Worm (Caenorhabditis elegans) whole organism, L4 larva: Measurements from ENCODE around the gene C50E3.5.

Source experiments
- F37D6.2 ChIP-seq: sonication (generic microtip); optimal IDR thresholded peaks from 2 replicates; lab custom pipeline; 2016; ENCODE audit warnings: mild to moderate bottlenecking, missing genetic modification characterization, missing compliant biosample characterization
- T26A8.4 ChIP-seq: fragments of 200-800 bp; sonication (Bioruptor generic); IDR thresholded peaks from 2 replicates; pipeline ENCODE4 v1.3.6; 2022; ENCODE audit warnings: missing genetic modification characterization, missing compliant biosample characterization
- Y105C5A.15 ChIP-seq: fragments of 200-800 bp; sonication (Bioruptor generic); IDR thresholded peaks from 2 replicates; pipeline ENCODE4 v1.3.6; 2022; ENCODE audit warnings: missing genetic modification characterization, missing compliant biosample characterization
- Y75B8A.6 ChIP-seq: fragments of 200-800 bp; sonication (Bioruptor generic); IDR thresholded peaks from 2 replicates; pipeline ENCODE4 v1.3.6; 2022; ENCODE audit warnings: missing genetic modification reagents, missing genetic modification characterization, missing compliant biosample characterization
- ceh-28 ChIP-seq: fragments of 150-350 bp; optimal IDR thresholded peaks from 2 replicates; lab custom pipeline; 2014; ENCODE audit warnings: missing biosample characterization, missing genetic modification reagents, missing genetic modification characterization
- ceh-44 ChIP-seq: fragments of 200-800 bp; sonication (Bioruptor generic); IDR thresholded peaks from 2 replicates; pipeline ENCODE4 v1.3.6; 2022; ENCODE audit warnings: missing genetic modification reagents, missing genetic modification characterization, missing compliant biosample characterization
- ceh-62 ChIP-seq: sonication (generic microtip); optimal IDR thresholded peaks from 2 replicates; lab custom pipeline; 2017; ENCODE audit warnings: missing biosample characterization, missing genetic modification characterization
- ceh-82 ChIP-seq: sonication (generic microtip); optimal IDR thresholded peaks from 2 replicates; lab custom pipeline; 2017; ENCODE audit warnings: missing biosample characterization, missing genetic modification characterization
- cey-2 ChIP-seq: sonication (generic microtip); optimal IDR thresholded peaks from 3 replicates; lab custom pipeline; 2017; ENCODE audit warnings: missing genetic modification characterization, mild to moderate bottlenecking, missing compliant biosample characterization, antibody characterized with exemption, borderline replicate concordance; ENCODE audit not compliant: insufficient read depth
- daf-19 ChIP-seq: fragments of 200-800 bp; sonication (Bioruptor generic); conservative IDR thresholded peaks from 2 replicates; pipeline ENCODE4 v1.3.6; 2022; ENCODE audit warnings: missing genetic modification characterization, missing compliant biosample characterization
- dmd-6 ChIP-seq: fragments of 200-800 bp; sonication (Bioruptor generic); IDR thresholded peaks from 2 replicates; pipeline ENCODE4 v1.3.6; 2022; ENCODE audit warnings: missing genetic modification reagents, missing genetic modification characterization, missing compliant biosample characterization
- dve-1 ChIP-seq: sonication (generic microtip); optimal IDR thresholded peaks from 2 replicates; lab custom pipeline; 2017; ENCODE audit warnings: antibody characterized with exemption, mild to moderate bottlenecking, missing genetic modification characterization, missing compliant biosample characterization; ENCODE audit not compliant: insufficient read depth
- egl-27 ChIP-seq: sonication (generic microtip); optimal IDR thresholded peaks from 3 replicates; lab custom pipeline; 2017; ENCODE audit warnings: missing biosample characterization, missing genetic modification reagents, missing genetic modification characterization
- egl-43 ChIP-seq: fragments of 200-800 bp; sonication (Bioruptor generic); IDR thresholded peaks from 2 replicates; pipeline ENCODE4 v1.3.6; 2022; ENCODE audit warnings: missing genetic modification reagents, missing genetic modification characterization, missing compliant biosample characterization
- hlh-30 ChIP-seq: sonication (generic microtip); optimal IDR thresholded peaks from 2 replicates; lab custom pipeline; 2017; ENCODE audit warnings: antibody characterized with exemption, mild to moderate bottlenecking, missing genetic modification characterization, missing compliant biosample characterization; ENCODE audit not compliant: insufficient read depth
- hmg-1.1 ChIP-seq: fragments of 200-800 bp; sonication (Bioruptor generic); IDR thresholded peaks from 2 replicates; pipeline ENCODE4 v1.3.6; 2022; ENCODE audit warnings: missing genetic modification reagents, missing genetic modification characterization, missing compliant biosample characterization
- jun-1 ChIP-seq: fragments of 150-350 bp; optimal IDR thresholded peaks from 2 replicates; lab custom pipeline; 2014; ENCODE audit warnings: missing biosample characterization, missing genetic modification reagents, missing genetic modification characterization
- lin-38 ChIP-seq: fragments of 200-800 bp; sonication (Bioruptor generic); IDR thresholded peaks from 2 replicates; pipeline ENCODE4 v1.3.6; 2022; ENCODE audit warnings: missing genetic modification reagents, missing genetic modification characterization, missing compliant biosample characterization
- lin-39 ChIP-seq: fragments of 150-350 bp; optimal IDR thresholded peaks from 2 replicates; lab custom pipeline; 2014; ENCODE audit warnings: missing biosample characterization, missing genetic modification reagents, missing genetic modification characterization
- madf-5 ChIP-seq, 2 experiments: fragments of 200-800 bp; sonication (Bioruptor generic); IDR thresholded peaks; 2 replicates each; pipeline ENCODE4 v1.3.6; 2022; ENCODE audit warnings: missing compliant biosample characterization in 2 of 2, missing genetic modification characterization in 2 of 2
- mdt-29 ChIP-seq: fragments of 200-800 bp; sonication (Bioruptor generic); IDR thresholded peaks from 2 replicates; pipeline ENCODE4 v1.3.6; 2022; ENCODE audit warnings: missing genetic modification reagents, missing genetic modification characterization, missing compliant biosample characterization
- mep-1 ChIP-seq: fragments of 150-350 bp; sonication (generic microtip); optimal IDR thresholded peaks from 3 replicates; lab custom pipeline; 2014; ENCODE audit warnings: missing biosample characterization, missing genetic modification characterization
- nhr-102 ChIP-seq: sonication (generic microtip); optimal IDR thresholded peaks from 2 replicates; lab custom pipeline; 2016; ENCODE audit warnings: mild to moderate bottlenecking, missing genetic modification characterization, moderate library complexity, missing compliant biosample characterization
- nhr-11 ChIP-seq: fragments of 150-350 bp; optimal IDR thresholded peaks from 2 replicates; lab custom pipeline; 2014; ENCODE audit warnings: missing biosample characterization, missing genetic modification characterization
- nhr-25 ChIP-seq: sonication (generic microtip); optimal IDR thresholded peaks from 2 replicates; lab custom pipeline; 2017; ENCODE audit warnings: missing genetic modification characterization, mild to moderate bottlenecking, missing compliant biosample characterization, antibody characterized with exemption, moderate library complexity, borderline replicate concordance; ENCODE audit not compliant: insufficient read depth
- nhr-48 ChIP-seq: sonication (generic microtip); optimal IDR thresholded peaks from 2 replicates; lab custom pipeline; 2016; ENCODE audit warnings: mild to moderate bottlenecking, missing genetic modification characterization, missing compliant biosample characterization
- nhr-76 ChIP-seq: fragments of 150-350 bp; optimal IDR thresholded peaks from 2 replicates; lab custom pipeline; 2014; ENCODE audit warnings: missing biosample characterization, missing genetic modification characterization
- nhr-77 ChIP-seq: fragments of 150-350 bp; optimal IDR thresholded peaks from 2 replicates; lab custom pipeline; 2014; ENCODE audit warnings: missing biosample characterization, missing genetic modification characterization
- pha-4 ChIP-seq, 2 experiments: fragments of 150-350 bp in 1 of 2; fragments of 200-800 bp in 1 of 2; sonication (Bioruptor generic) in 1 of 2; IDR thresholded peaks in 1 of 2; optimal IDR thresholded peaks in 1 of 2; 2 replicates each; pipeline versions ENCODE4 v1.3.6 to Lab custom; 2014 to 2022; ENCODE audit warnings: missing genetic modification characterization in 2 of 2, missing genetic modification reagents in 2 of 2, missing biosample characterization in 1 of 2, missing compliant biosample characterization in 1 of 2
- sdz-12 ChIP-seq: fragments of 200-800 bp; sonication (Bioruptor generic); optimal IDR thresholded peaks from 2 replicates; lab custom pipeline; 2018; ENCODE audit warnings: mild to moderate bottlenecking, missing genetic modification characterization, missing compliant biosample characterization
- skn-1 ChIP-seq: fragments of 150-350 bp; optimal IDR thresholded peaks from 2 replicates; lab custom pipeline; 2014; ENCODE audit warnings: missing biosample characterization, missing genetic modification characterization
- unc-39 ChIP-seq: sonication (generic microtip); optimal IDR thresholded peaks from 2 replicates; lab custom pipeline; 2017; ENCODE audit warnings: missing biosample characterization, missing genetic modification characterization
- unc-62 ChIP-seq, 3 experiments: fragments of 150-350 bp in 1 of 3; sonication (generic microtip); optimal IDR thresholded peaks in 2 of 3; peaks in 1 of 3; 1 replicate in 1 of 3; 2 replicates in 2 of 3; lab custom pipeline; 2014 to 2017; ENCODE audit warnings: missing biosample characterization in 3 of 3, missing genetic modification characterization in 3 of 3, missing genetic modification reagents in 3 of 3, missing genotype in 1 of 3
- zip-2 ChIP-seq: fragments of 150-350 bp; optimal IDR thresholded peaks from 2 replicates; lab custom pipeline; 2014; ENCODE audit warnings: missing biosample characterization, missing genetic modification characterization

Gene C50E3.5

DNA sequence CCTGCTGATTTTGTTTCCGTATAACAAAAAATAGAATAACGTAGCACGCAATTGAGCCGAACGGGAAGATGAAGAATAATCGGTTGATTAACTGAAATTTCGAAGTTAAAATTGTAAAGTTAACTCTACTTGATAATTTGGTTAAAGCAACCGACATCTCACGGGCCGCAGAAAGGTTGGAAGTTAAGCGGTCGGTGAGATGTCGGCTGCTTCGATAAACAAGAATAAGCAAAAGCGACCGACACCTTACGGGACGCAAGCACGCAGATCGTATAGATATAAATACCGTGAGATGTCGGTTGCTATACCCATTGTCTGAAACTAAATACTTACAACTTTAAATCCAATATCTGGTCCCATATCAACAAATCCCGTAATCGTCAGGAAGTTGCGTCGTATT, 7.3 kb downstream of the C50E3.5 start:
- no peak for TF ChIP-seq cey-2
- TF ChIP-seq nhr-102 (tag; lab: Kevin White, UChicago): no peak
- no peak for TF ChIP-seq dmd-6 (GFP tag; lab: Robert Waterston, UW)
- no peak for TF ChIP-seq Y105C5A.15 (GFP tag; lab: Robert Waterston, UW)
- TF ChIP-seq egl-43 (GFP tag; lab: Robert Waterston, UW): no peak
- no peak for TF ChIP-seq T26A8.4 (GFP tag; lab: Robert Waterston, UW)

DNA sequence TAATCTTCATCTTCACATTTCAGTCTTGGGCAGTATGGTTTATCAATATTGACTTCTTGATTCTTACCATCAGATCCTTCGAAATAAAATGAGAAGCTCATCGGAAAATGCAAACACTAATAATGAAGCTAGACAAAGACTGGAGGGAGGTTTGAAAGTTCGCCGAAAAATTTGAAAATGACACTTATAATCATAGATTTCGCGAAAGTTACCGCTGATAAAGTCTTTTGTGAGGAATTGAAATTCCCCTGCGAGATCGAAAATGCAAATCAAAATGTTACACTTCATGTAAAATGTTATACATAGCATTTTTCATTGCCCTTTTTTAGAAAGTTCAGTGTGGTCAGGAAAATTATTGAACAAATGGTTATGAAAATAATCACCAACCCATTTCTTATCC, 10.5 kb downstream of the C50E3.5 start, which contains the start of gene C50E3.7:
C50E3.7 (minus strand) TSS at position 101 of the 400 bp plus-strand sequence.
- TF ChIP-seq Y75B8A.6 (GFP tag; lab: Robert Waterston, UW) (no peak), unc-62 (GFP tag; optimal IDR thresholded peaks at IDR 0.05 in 1 of 2; lab: Kevin White, UChicago) (no peak), unc-62 (tag; optimal IDR thresholded peaks at IDR 0.05; lab: Kevin White, UChicago) (no peak), dve-1 (no peak), nhr-76 (no peak), egl-27 (tag; lab: Kevin White, UChicago) (no peak), lin-39 (tag; lab: Kevin White, UChicago) (no peak), sdz-12 (GFP tag; lab: Kevin White, UChicago) (no peak), lin-38 (GFP tag; lab: Robert Waterston, UW) (no peak), ceh-82 (no peak)

DNA sequence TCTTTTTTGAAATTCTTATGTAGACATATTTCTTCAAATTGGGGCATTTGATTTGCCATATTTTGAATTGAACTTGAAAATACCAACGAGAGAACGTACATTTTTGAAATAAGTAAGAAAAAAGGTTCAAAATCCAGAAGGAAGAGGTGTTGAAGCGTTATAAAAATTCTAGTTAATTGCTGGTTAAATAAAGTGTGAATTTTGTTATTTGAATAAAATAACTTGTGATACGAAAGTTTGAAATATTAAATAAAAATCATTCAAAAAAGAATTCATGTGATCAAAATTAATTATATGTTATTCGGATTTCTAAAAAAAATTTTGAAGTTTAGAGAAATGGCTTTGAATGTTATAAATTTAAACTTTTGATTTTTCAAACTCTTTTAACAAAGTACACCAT, 12.4 kb downstream of the C50E3.5 start, which contains the start of gene C50E3.9:
C50E3.9 (minus strand) TSS at position 101 of the 400 bp plus-strand sequence.
- no peak for TF ChIP-seq zip-2 (tag; lab: Kevin White, UChicago)
- no peak for TF ChIP-seq nhr-11 (tag; lab: Kevin White, UChicago)
- no peak for TF ChIP-seq pha-4 (GFP tag; IDR thresholded peaks at IDR 0.05; lab: Robert Waterston, UW)
- TF ChIP-seq pha-4 (tag; optimal IDR thresholded peaks at IDR 0.05; lab: Kevin White, UChicago): no peak
- TF ChIP-seq nhr-48 (tag; lab: Kevin White, UChicago): no peak
- no peak for TF ChIP-seq skn-1
- no peak for TF ChIP-seq unc-39
- TF ChIP-seq ceh-62 (tag; lab: Kevin White, UChicago): no peak
- TF ChIP-seq madf-5 (GFP tag; IDR thresholded peaks at IDR 0.05; lab: Robert Waterston, UW): no peak
- TF ChIP-seq hlh-30 (tag; lab: Kevin White, UChicago): no peak
- no peak for TF ChIP-seq nhr-25 (tag; lab: Kevin White, UChicago)
- TF ChIP-seq Y105C5A.15 (GFP tag; lab: Robert Waterston, UW): no peak
- no peak for TF ChIP-seq F37D6.2
- TF ChIP-seq nhr-77: no peak
- TF ChIP-seq, all 104 proteins: peak for 0

DNA sequence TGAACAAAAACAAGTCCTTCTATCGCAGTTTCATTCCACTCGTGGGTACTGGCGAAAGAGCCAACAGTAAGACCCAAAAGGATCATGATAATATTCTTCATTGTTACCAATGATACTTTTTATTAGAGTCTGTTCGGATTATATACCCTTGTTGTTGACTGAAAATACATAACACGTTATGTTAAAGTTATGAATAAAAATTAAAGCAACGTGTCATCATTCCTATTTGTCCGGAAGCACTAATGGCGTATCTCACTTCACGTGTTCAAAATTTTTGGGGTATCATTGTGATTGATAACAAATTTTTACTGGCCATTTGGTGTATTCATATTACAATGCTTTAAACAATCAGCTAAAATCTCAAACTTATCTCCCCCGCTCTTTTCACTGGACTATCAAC, 13.6 kb downstream of the C50E3.5 start, which contains the start of gene scl-26:
scl-26 (minus strand) TSS at position 101 of the 400 bp plus-strand sequence.
- TF ChIP-seq mep-1 (tag; lab: Kevin White, UChicago): no peak
- no peak for TF ChIP-seq nhr-76

DNA sequence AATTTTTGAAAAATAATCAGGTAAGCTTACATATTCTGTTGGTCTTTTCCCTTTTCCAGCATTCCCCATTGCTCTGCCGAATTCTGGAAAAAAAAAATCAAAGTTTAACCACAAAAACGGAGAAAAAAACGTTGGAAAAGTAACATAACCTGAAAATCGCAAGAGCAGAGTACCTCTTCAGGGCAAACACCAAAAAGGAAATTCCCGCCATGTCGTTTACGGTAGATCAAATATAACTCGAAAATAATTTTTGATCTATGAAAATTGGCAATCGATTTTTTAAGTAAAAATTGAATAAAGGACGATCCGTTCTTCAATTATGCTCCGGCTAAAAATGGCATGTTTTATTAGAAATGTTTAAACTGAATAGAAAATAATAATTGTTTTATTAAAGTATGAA, 15.6 kb downstream of the C50E3.5 start, which contains the start of gene C50E3.11:
C50E3.11 (minus strand) TSS at position 83 of the 400 bp plus-strand sequence.
- TF ChIP-seq nhr-102 (tag; lab: Kevin White, UChicago) (no peak), ceh-28 (tag; lab: Kevin White, UChicago) (no peak), ceh-44 (GFP tag; lab: Robert Waterston, UW) (no peak), Y105C5A.15 (GFP tag; lab: Robert Waterston, UW) (no peak)

DNA sequence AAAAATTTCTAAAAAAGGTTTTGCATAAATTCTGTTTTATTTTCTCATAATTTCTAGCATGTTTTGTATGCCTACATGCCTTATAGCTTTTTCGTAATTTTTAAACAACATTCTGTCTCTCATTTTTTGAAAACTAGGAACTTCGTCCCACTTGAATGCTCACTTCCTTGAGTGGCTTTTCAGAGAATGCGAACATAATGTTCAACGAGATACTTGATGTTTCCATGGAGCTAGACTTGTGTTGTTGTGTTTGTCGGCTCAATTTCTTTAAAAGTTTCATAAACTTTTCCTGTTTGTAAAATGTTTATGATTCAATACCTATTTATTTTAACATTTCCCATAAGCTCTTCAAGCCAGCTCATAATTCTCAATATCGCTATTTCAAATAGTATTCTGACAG, 17.1 kb downstream of the C50E3.5 start, which contains the start of gene clec-213:
clec-213 (plus strand) TSS at position 301 of the 400 bp plus-strand sequence.
- TF ChIP-seq nhr-11 (tag; lab: Kevin White, UChicago) (no peak), ceh-62 (tag; lab: Kevin White, UChicago) (no peak), jun-1 (tag; lab: Kevin White, UChicago) (no peak), cey-2 (no peak), egl-43 (GFP tag; lab: Robert Waterston, UW) (no peak), daf-19 (GFP tag; lab: Robert Waterston, UW) (no peak), hmg-1.1 (GFP tag; lab: Robert Waterston, UW) (no peak), mdt-29 (no peak)
